Worm (Caenorhabditis elegans): ENCODE results near the gene M163.10.

- TF ChIP-seq med-1 (GFP tag; optimal IDR thresholded peaks at IDR 0.05; ENCODE audit: insufficient read depth) = no peak
- no peak for TF ChIP-seq tab-1 (GFP tag; IDR thresholded peaks at IDR 0.05)
- TF ChIP-seq ztf-29 (GFP tag; IDR thresholded peaks at IDR 0.05) = no peak
- no peak for TF ChIP-seq flt-1 (GFP tag; IDR thresholded peaks at IDR 0.05)
- no peak for TF ChIP-seq klf-2 (GFP tag; conservative IDR thresholded peaks at IDR 0.05)
- TF ChIP-seq ztf-23 (GFP tag; IDR thresholded peaks at IDR 0.05) = no peak
Measured at ce11 chrX:14508823-14509259, 38.1 kb downstream of the M163.10 start.
